Worm (Caenorhabditis elegans): ENCODE results near the gene F48D6.4.

Gene F48D6.4

ce11 chrX:4219487-4219886, 27.5 kb downstream of the F48D6.4 start:
- TF ChIP-seq tbx-2 (tag; optimal IDR thresholded peaks at IDR 0.05) (no peak), ceh-82 (tag; optimal IDR thresholded peaks at IDR 0.05) (no peak), skn-1 (tag; optimal IDR thresholded peaks at IDR 0.05) (no peak), nfya-1 (tag; optimal IDR thresholded peaks at IDR 0.05; ENCODE audit: insufficient read depth) (peak; percentile 20), snpc-4 (tag; optimal IDR thresholded peaks at IDR 0.05) (no peak)

- TF ChIP-seq elt-1 (tag; optimal IDR thresholded peaks at IDR 0.05): no peak
- peak; percentile 41 for TF ChIP-seq hmg-11 (tag; optimal IDR thresholded peaks at IDR 0.05)
Observed at ce11 chrX:4218174-4218573, 28.8 kb downstream of the F48D6.4 start, which contains the start of gene W01H2.2. W01H2.2 (minus strand) TSS chrX:4218458.

- TF ChIP-seq pha-4 (tag; optimal IDR thresholded peaks at IDR 0.05) (no peak), nhr-12 (tag; optimal IDR thresholded peaks at IDR 0.05) (no peak), ceh-82 (tag; optimal IDR thresholded peaks at IDR 0.05) (no peak), skn-1 (tag; optimal IDR thresholded peaks at IDR 0.05) (no peak), ceh-9 (tag; optimal IDR thresholded peaks at IDR 0.05) (no peak), nhr-237 (tag; optimal IDR thresholded peaks at IDR 0.05) (no peak), egl-27 (tag; optimal IDR thresholded peaks at IDR 0.05) (no peak), eor-1 (tag; optimal IDR thresholded peaks at IDR 0.05) (no peak), daf-12 (tag; optimal IDR thresholded peaks at IDR 0.05) (no peak), nhr-76 (tag; optimal IDR thresholded peaks at IDR 0.05) (no peak), sea-2 (GFP tag; optimal IDR thresholded peaks at IDR 0.05) (no peak), ZK546.5 (tag; optimal IDR thresholded peaks at IDR 0.05) (no peak), nhr-23 (tag; optimal IDR thresholded peaks at IDR 0.05) (no peak), nhr-67 (tag; optimal IDR thresholded peaks at IDR 0.05) (no peak), ztf-4 (tag; optimal IDR thresholded peaks at IDR 0.05) (no peak), fos-1 (tag; optimal IDR thresholded peaks at IDR 0.05) (no peak), egl-5 (tag; optimal IDR thresholded peaks at IDR 0.05) (no peak), ztf-11 (tag; optimal IDR thresholded peaks at IDR 0.05) (no peak)
Observed at ce11 chrX:4216894-4217293, 30.1 kb downstream of the F48D6.4 start, which contains the start of the genes F20B6.10 and hpk-1. F20B6.10 (minus strand) TSS chrX:4217196. hpk-1 (minus strand) TSS chrX:4217290.

- TF ChIP-seq skn-1 (tag; optimal IDR thresholded peaks at IDR 0.05) (no peak), ceh-28 (tag; optimal IDR thresholded peaks at IDR 0.05) (peak; percentile 16), pqm-1 (tag; optimal IDR thresholded peaks at IDR 0.05) (peak; percentile 46), egl-5 (tag; optimal IDR thresholded peaks at IDR 0.05) (peak; percentile 11), fkh-2 (tag; optimal IDR thresholded peaks at IDR 0.05) (no peak), lin-39 (tag; optimal IDR thresholded peaks at IDR 0.05) (no peak), elt-2 (tag; optimal IDR thresholded peaks at IDR 0.05) (peak; percentile 85), ceh-82 (tag; optimal IDR thresholded peaks at IDR 0.05) (no peak), egl-27 (tag; optimal IDR thresholded peaks at IDR 0.05) (no peak), ceh-9 (tag; optimal IDR thresholded peaks at IDR 0.05) (no peak), pha-4 (tag; optimal IDR thresholded peaks at IDR 0.05) (peak; percentile 22), aly-2 (tag; optimal IDR thresholded peaks at IDR 0.05) (no peak), nhr-77 (tag; optimal IDR thresholded peaks at IDR 0.05) (no peak), sea-2 (GFP tag; optimal IDR thresholded peaks at IDR 0.05) (no peak), nhr-23 (tag; optimal IDR thresholded peaks at IDR 0.05) (peak; percentile 32)
Observed at ce11 chrX:4215500-4216107, 31.4 kb downstream of the F48D6.4 start.

- TF ChIP-seq snpc-4 (tag; optimal IDR thresholded peaks at IDR 0.05): peak; percentile 7
- TF ChIP-seq hmg-11 (tag; optimal IDR thresholded peaks at IDR 0.05): peak; percentile 37
- TF ChIP-seq ZK546.5 (tag; optimal IDR thresholded peaks at IDR 0.05): no peak
- TF ChIP-seq eor-1 (tag; optimal IDR thresholded peaks at IDR 0.05): no peak
- peak; percentile 15 for TF ChIP-seq pha-4 (tag; optimal IDR thresholded peaks at IDR 0.05)
- TF ChIP-seq nhr-28 (tag; optimal IDR thresholded peaks at IDR 0.05): no peak
- TF ChIP-seq nhr-23 (tag; optimal IDR thresholded peaks at IDR 0.05): peak; percentile 52
- peak; percentile 63 for TF ChIP-seq nfya-1 (tag; optimal IDR thresholded peaks at IDR 0.05; ENCODE audit: insufficient read depth)
- peak; percentile 38 for TF ChIP-seq nhr-43 (tag; optimal IDR thresholded peaks at IDR 0.05; ENCODE audit: poor library complexity, severe bottlenecking)
Observed at ce11 chrX:4214643-4215042, 32.4 kb downstream of the F48D6.4 start.
